Worm (Caenorhabditis elegans): ENCODE measurements around the gene K06H7.1.

DNA sequence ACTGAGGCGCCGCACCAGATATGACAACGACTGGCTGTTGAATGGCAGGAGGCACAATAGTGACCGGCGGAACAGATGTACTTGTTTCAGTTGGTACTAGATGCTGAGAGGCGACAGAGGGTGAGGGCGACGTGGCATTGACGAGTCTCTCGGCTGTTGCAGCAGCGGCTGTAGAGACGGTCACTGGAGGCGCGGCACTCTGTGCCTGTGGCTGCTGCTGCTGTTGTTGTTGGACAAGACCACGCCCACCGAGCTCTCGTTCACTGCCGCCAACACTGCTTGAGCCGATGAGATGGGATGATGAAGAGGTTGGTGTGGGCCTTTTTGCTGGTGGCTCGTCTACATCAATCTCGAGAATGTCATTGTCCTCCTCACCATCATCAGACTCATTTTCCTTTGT is 18.0 kb downstream of the K06H7.1 start:
- TF ChIP-seq unc-98 (GFP tag; IDR thresholded peaks at IDR 0.05): no peak
- TF ChIP-seq nhr-237 (tag; optimal IDR thresholded peaks at IDR 0.05): no peak
- TF ChIP-seq ceh-8 (GFP tag; optimal IDR thresholded peaks at IDR 0.05): no peak
- TF ChIP-seq ztf-11 (tag; optimal IDR thresholded peaks at IDR 0.05): no peak
- no peak for TF ChIP-seq ces-1 (GFP tag; optimal IDR thresholded peaks at IDR 0.05)

Data from whole organism, L1 larva.